Worm (Caenorhabditis elegans): ENCODE data around the gene ZK1290.5.

DNA sequence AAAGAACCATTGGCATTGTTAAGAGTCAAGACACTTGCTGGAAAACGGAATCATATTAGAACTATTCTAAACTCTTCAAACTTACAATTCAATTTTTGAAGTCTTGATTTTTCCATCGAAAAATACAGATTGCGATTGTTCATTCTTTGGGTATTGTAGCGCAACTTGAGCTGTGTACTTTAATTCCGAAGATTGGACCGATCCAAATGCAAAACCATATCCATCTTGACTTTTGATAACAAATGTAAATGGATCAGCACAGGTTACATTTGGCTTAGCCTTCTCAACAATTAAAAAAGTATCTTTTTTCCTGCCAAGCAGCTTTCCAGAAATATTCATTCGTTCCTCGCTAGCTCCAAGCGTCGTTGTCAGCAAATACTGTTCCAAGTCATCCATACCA is 31.4 kb downstream of the ZK1290.5 start:
- TF ChIP-seq R02D3.7 (tag; optimal IDR thresholded peaks at IDR 0.05) (no peak), mep-1 (tag; optimal IDR thresholded peaks at IDR 0.05) (no peak), nhr-76 (tag; optimal IDR thresholded peaks at IDR 0.05) (no peak), lin-15B (tag; optimal IDR thresholded peaks at IDR 0.05) (no peak), daf-12 (tag; optimal IDR thresholded peaks at IDR 0.05) (no peak), lim-7 (GFP tag; IDR thresholded peaks at IDR 0.05) (no peak), hlh-30 (tag; optimal IDR thresholded peaks at IDR 0.05; ENCODE audit: insufficient read depth) (no peak), ZK546.5 (tag; optimal IDR thresholded peaks at IDR 0.05) (no peak), skn-1 (tag; optimal IDR thresholded peaks at IDR 0.05) (no peak), snpc-4 (tag; optimal IDR thresholded peaks at IDR 0.05) (no peak), ZK337.2 (GFP tag; IDR thresholded peaks at IDR 0.05) (no peak), ama-1 (optimal IDR thresholded peaks at IDR 0.05) (no peak), nhr-42 (GFP tag; IDR thresholded peaks at IDR 0.05) (no peak)
